Worm (Caenorhabditis elegans): ENCODE measurements around the gene wee-1.1.
A peak's percentile ranks its signal among the peaks of the same experiment; 100 is the strongest.

Gene wee-1.1

DNA sequence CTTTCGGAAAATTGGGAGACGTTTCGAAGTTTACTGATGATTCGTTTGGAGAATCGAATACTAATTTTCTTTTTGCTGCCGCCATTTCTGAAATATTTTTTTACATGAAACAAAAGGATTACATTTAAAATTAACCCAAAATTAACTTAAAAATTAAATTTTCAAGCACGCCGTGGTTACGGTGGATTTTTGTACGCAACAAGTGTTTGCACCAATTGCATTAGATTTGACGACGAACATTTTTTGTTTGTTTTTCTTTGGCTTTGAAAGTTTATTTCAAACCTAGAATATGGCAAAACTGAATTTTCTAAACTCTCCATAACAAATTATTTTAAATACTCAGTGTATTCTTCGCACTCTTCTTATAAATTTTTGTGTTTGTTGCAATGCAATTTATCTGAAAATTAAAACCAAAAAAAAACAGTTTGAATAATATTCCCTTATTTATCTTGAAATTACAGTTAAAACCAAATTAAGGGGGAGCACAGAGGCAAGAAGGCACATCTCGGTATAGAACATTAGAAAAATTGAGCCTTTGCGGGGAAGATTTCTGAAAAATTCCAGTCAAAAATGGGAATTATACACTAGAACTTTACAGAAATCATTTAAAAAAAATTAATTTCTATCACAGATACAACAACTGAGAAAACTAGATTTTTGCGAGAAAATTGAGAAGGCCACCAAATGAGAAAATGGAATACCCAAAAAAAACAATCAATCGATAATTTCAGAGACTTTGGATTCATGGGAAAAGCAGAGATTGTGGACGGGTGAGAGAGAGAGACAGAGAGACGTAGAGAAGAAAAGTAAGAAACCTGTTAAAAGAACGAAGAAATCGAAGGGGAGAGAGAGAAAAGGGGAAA, 33.9 kb upstream of the wee-1.1 start, which contains the start of gene hal-3 (continued):
- TF ChIP-seq nhr-120 (GFP tag; IDR thresholded peaks at IDR 0.05): no peak
- peak; percentile 25 for TF ChIP-seq lin-54 (GFP tag; optimal IDR thresholded peaks at IDR 0.05)
- TF ChIP-seq F10E7.11 (tag; optimal IDR thresholded peaks at IDR 0.05): peak; percentile 61

- TF ChIP-seq nfya-1 (tag; optimal IDR thresholded peaks at IDR 0.05; ENCODE audit: borderline replicate concordance, insufficient read depth) (no peak), lin-54 (GFP tag; optimal IDR thresholded peaks at IDR 0.05) (no peak), ceh-40 (GFP tag; IDR thresholded peaks at IDR 0.05) (no peak)
Observed at ce11 chrII:9614728-9615127, 31.4 kb upstream of the wee-1.1 start, which contains the start of gene hlh-6. TSS of gene hlh-6 (minus strand) at chrII:9614828.

ce11 chrII:9611347-9611923, 28.1 kb upstream of the wee-1.1 start, which contains the start of the genes T15H9.5 and T15H9.4:
TSS of gene T15H9.5 (minus strand) at chrII:9611447.
TSS of gene T15H9.4 (plus strand) at chrII:9611873.
- TF ChIP-seq snpc-1.3 (tag; optimal IDR thresholded peaks at IDR 0.05; ENCODE audit: insufficient read depth) (no peak), lin-35 (GFP tag; optimal IDR thresholded peaks at IDR 0.05) (no peak), B0019.2 (GFP tag; conservative IDR thresholded peaks at IDR 0.05) (no peak), zfh-2 (GFP tag; conservative IDR thresholded peaks at IDR 0.05) (no peak), ztf-28 (GFP tag; IDR thresholded peaks at IDR 0.05) (no peak), mcd-1 (GFP tag; IDR thresholded peaks at IDR 0.05) (no peak), nfyb-1 (GFP tag; IDR thresholded peaks at IDR 0.05) (no peak), B0336.3 (GFP tag; IDR thresholded peaks at IDR 0.05) (no peak), unc-62 (GFP tag; optimal IDR thresholded peaks at IDR 0.05) (no peak), hmg-1.2 (GFP tag; IDR thresholded peaks at IDR 0.05) (no peak), chd-7 (tag; optimal IDR thresholded peaks at IDR 0.05) (no peak), somi-1 (GFP tag; optimal IDR thresholded peaks at IDR 0.05) (no peak), nhr-179 (tag; optimal IDR thresholded peaks at IDR 0.05) (no peak), snpc-1.1 (tag; optimal IDR thresholded peaks at IDR 0.05; ENCODE audit: insufficient read depth) (no peak), efl-1 (GFP tag; optimal IDR thresholded peaks at IDR 0.05) (no peak)

ce11 chrII:9609296-9609695, 25.9 kb upstream of the wee-1.1 start, which contains the start of gene pap-2:
TSS of gene pap-2 (minus strand) at chrII:9609396.
- TF ChIP-seq tbx-9 (tag; optimal IDR thresholded peaks at IDR 0.05; ENCODE audit: borderline replicate concordance) (no peak), ztf-6 (GFP tag; IDR thresholded peaks at IDR 0.05) (no peak), sea-2 (GFP tag; IDR thresholded peaks at IDR 0.05) (no peak), lsy-27 (tag; optimal IDR thresholded peaks at IDR 0.05; ENCODE audit: borderline replicate concordance, insufficient read depth) (no peak), snpc-1.1 (tag; optimal IDR thresholded peaks at IDR 0.05; ENCODE audit: insufficient read depth) (no peak), lin-35 (GFP tag; optimal IDR thresholded peaks at IDR 0.05) (no peak), snpc-1.3 (tag; optimal IDR thresholded peaks at IDR 0.05; ENCODE audit: insufficient read depth) (no peak), ceh-100 (GFP tag; IDR thresholded peaks at IDR 0.05) (no peak), mes-4 (tag; optimal IDR thresholded peaks at IDR 0.05) (no peak), T07F8.4 (tag; optimal IDR thresholded peaks at IDR 0.05) (no peak), madf-3 (GFP tag; IDR thresholded peaks at IDR 0.05) (no peak), efl-1 (GFP tag; optimal IDR thresholded peaks at IDR 0.05) (no peak), dox-1 (GFP tag; IDR thresholded peaks at IDR 0.05) (no peak), aptf-2 (GFP tag; conservative IDR thresholded peaks at IDR 0.05) (no peak), xnd-1 (tag; optimal IDR thresholded peaks at IDR 0.05) (no peak), F37B4.10 (GFP tag; IDR thresholded peaks at IDR 0.05) (no peak), nhr-179 (tag; optimal IDR thresholded peaks at IDR 0.05) (no peak), hmg-1.2 (GFP tag; IDR thresholded peaks at IDR 0.05) (no peak), rpc-1 (optimal IDR thresholded peaks at IDR 0.05) (no peak), rpc-1 (tag; optimal IDR thresholded peaks at IDR 0.05) (no peak)
